Fruit fly (Drosophila melanogaster): ENCODE data around the gene CG34107.

dm6 chr3R:10269921-10270431 is 45.3 kb downstream of the CG34107 start:
- TF ChIP-seq fru (GFP tag; optimal IDR thresholded peaks at IDR 0.05) = no peak
- no peak for TF ChIP-seq lola (GFP tag; optimal IDR thresholded peaks at IDR 0.05)
- TF ChIP-seq Hr83 (GFP tag; optimal IDR thresholded peaks at IDR 0.05; ENCODE audit: poor library complexity, severe bottlenecking) = no peak
- TF ChIP-seq h (GFP tag; optimal IDR thresholded peaks at IDR 0.05) = no peak
- TF ChIP-seq tai (GFP tag; optimal IDR thresholded peaks at IDR 0.05) = no peak
- TF ChIP-seq CG9705 (GFP tag; optimal IDR thresholded peaks at IDR 0.05) = no peak
- no peak for TF ChIP-seq Abd-B (GFP tag; optimal IDR thresholded peaks at IDR 0.05)
- no peak for TF ChIP-seq OdsH (GFP tag; optimal IDR thresholded peaks at IDR 0.05)
- no peak for TF ChIP-seq Rel (GFP tag; optimal IDR thresholded peaks at IDR 0.05)
- TF ChIP-seq Rel (tag; optimal IDR thresholded peaks at IDR 0.05) = no peak
- no peak for TF ChIP-seq usp (GFP tag; optimal IDR thresholded peaks at IDR 0.05)
- no peak for TF ChIP-seq Dif (GFP tag; optimal IDR thresholded peaks at IDR 0.05; ENCODE audit: partially characterized antibody)
- no peak for TF ChIP-seq woc (GFP tag; optimal IDR thresholded peaks at IDR 0.05)
- TF ChIP-seq psq (GFP tag; optimal IDR thresholded peaks at IDR 0.05) = no peak
